Worm (Caenorhabditis elegans): ENCODE data around the gene C14C10.2.

The C14C10.2 gene

DNA sequence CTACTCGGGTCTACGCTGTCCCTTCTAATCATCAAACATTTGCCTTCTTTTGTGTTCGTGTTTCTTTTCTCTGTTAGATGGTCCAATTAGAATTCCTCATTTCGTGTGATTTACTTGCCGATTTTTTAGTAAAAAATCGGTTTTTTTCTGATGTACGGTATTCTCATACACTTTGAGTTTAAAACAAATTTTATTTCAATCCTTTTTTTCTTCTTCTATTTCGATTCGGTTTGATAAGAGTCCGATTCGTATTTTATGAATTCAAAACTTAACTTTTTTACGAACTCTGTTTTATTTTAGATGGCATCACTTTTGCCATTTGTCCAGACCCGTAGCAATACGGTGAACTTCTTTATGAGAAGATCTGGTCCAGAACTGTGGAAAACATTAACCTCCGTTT, 29.1 kb downstream of the C14C10.2 start, which contains the start of gene mrps-5:
mrps-5 (plus strand) TSS at position 301 of the 400 bp plus-strand sequence.
- TF ChIP-seq drap-1 (GFP tag; optimal IDR thresholded peaks at IDR 0.05), result no peak

DNA sequence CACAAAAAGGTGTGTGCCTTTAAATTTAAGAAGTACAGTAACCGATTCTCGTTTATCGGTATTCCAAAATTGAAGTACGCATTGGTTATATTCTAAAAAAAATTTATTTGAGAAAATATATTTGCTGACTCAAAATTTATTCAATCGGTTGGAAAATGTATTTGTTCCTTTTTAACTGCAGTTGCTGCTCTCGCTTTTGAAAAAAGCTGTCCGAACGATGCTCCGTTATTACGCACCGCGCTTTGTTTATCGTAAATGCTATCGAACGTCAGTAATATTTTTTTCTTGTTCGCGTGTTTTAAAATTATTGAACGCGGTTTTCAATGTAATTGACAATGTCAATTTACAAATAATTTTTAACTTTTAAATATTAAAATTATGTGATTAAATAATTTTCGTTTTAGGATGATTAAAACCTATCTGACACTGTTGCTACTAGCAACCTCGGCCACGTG, 31.9 kb downstream of the C14C10.2 start, which contains the start of gene sel-1:
sel-1 (plus strand) TSS at position 405 of the 455 bp plus-strand sequence.
- TF ChIP-seq mab-5 (tag; optimal IDR thresholded peaks at IDR 0.05) (no peak), sptf-1 (tag; optimal IDR thresholded peaks at IDR 0.05) (no peak), snpc-4 (tag; optimal IDR thresholded peaks at IDR 0.05) (no peak), zip-8 (tag; optimal IDR thresholded peaks at IDR 0.05) (no peak), unc-39 (tag; optimal IDR thresholded peaks at IDR 0.05) (no peak), ceh-83 (GFP tag; optimal IDR thresholded peaks at IDR 0.05) (no peak), unc-120 (tag; optimal IDR thresholded peaks at IDR 0.05; ENCODE audit: poor library complexity, severe bottlenecking) (no peak), ham-2 (GFP tag; optimal IDR thresholded peaks at IDR 0.05) (no peak), ces-1 (GFP tag; optimal IDR thresholded peaks at IDR 0.05) (no peak), nhr-28 (tag; optimal IDR thresholded peaks at IDR 0.05) (no peak), hlh-1 (tag; optimal IDR thresholded peaks at IDR 0.05) (no peak), mls-2 (tag; optimal IDR thresholded peaks at IDR 0.05) (no peak), sem-2 (GFP tag; optimal IDR thresholded peaks at IDR 0.05) (no peak), M03D4.4 (tag; optimal IDR thresholded peaks at IDR 0.05) (no peak), lsy-2 (tag; optimal IDR thresholded peaks at IDR 0.05) (no peak), ceh-39 (tag; optimal IDR thresholded peaks at IDR 0.05) (no peak), bed-3 (GFP tag; optimal IDR thresholded peaks at IDR 0.05) (no peak), ceh-43 (GFP tag; optimal IDR thresholded peaks at IDR 0.05) (no peak), cnd-1 (tag; optimal IDR thresholded peaks at IDR 0.05) (no peak)

DNA sequence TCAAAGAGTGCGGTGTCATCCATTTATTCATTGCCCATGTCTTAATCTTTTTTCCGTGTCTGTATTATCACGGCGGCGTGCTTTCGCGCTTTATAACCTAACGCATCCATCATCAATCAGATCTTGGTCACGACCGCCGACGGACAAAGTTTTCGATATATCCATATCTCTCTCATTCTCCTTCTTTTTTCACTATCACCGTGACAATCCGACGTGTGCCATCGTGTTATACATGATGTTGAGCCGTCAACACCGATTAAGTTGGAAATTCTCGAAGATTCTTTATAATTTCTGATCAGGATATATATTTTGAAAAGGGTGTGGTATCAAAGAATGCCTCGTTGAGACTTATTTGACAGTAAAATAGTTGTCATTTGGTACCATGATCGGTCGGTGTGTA, 35.4 kb downstream of the C14C10.2 start:
- TF ChIP-seq mep-1 (tag; optimal IDR thresholded peaks at IDR 0.05), result no peak
- no peak for TF ChIP-seq ceh-43 (GFP tag; optimal IDR thresholded peaks at IDR 0.05)
- no peak for TF ChIP-seq sptf-1 (tag; optimal IDR thresholded peaks at IDR 0.05)
- TF ChIP-seq nhr-28 (tag; optimal IDR thresholded peaks at IDR 0.05), result no peak
- no peak for TF ChIP-seq mls-2 (tag; optimal IDR thresholded peaks at IDR 0.05)
- no peak for TF ChIP-seq mab-5 (tag; optimal IDR thresholded peaks at IDR 0.05)
- no peak for TF ChIP-seq bed-3 (GFP tag; optimal IDR thresholded peaks at IDR 0.05)
- TF ChIP-seq ces-1 (GFP tag; optimal IDR thresholded peaks at IDR 0.05), result no peak
- TF ChIP-seq tbx-8 (GFP tag; optimal IDR thresholded peaks at IDR 0.05), result no peak
- no peak for TF ChIP-seq lin-13 (tag; optimal IDR thresholded peaks at IDR 0.05)
- TF ChIP-seq elt-3 (tag; optimal IDR thresholded peaks at IDR 0.05), result no peak
- no peak for TF ChIP-seq ztf-11 (tag; optimal IDR thresholded peaks at IDR 0.05)
- TF ChIP-seq nhr-76 (tag; optimal IDR thresholded peaks at IDR 0.05), result no peak
- TF ChIP-seq lin-32 (GFP tag; optimal IDR thresholded peaks at IDR 0.05), result no peak
- TF ChIP-seq drap-1 (GFP tag; optimal IDR thresholded peaks at IDR 0.05), result no peak
- no peak for TF ChIP-seq flh-1 (GFP tag; optimal IDR thresholded peaks at IDR 0.05)
- TF ChIP-seq ham-2 (GFP tag; optimal IDR thresholded peaks at IDR 0.05), result no peak
- TF ChIP-seq cnd-1 (tag; optimal IDR thresholded peaks at IDR 0.05), result no peak
- no peak for TF ChIP-seq zip-8 (tag; optimal IDR thresholded peaks at IDR 0.05)

DNA sequence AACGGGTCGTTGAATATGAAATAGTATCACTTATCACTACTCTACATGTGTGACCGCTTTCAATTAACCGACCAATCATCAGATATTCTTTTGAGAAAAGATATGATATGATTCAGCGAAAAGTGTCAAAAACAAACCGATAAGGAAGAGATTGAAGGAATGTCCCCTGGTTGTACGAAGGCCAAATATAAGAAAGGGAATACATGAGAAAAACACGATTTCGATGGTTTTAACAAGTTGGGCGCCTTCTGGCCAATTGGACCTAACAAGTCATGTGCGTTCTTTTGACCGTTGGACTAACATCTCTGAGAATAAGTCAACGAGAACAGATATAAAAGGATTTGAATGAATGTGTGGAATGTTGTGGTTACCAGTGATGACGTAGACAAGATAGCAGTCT, 36.4 kb downstream of the C14C10.2 start:
- TF ChIP-seq elt-1 (tag; optimal IDR thresholded peaks at IDR 0.05; ENCODE audit: borderline replicate concordance, insufficient read depth) (no peak), ceh-39 (tag; optimal IDR thresholded peaks at IDR 0.05) (no peak), flh-1 (GFP tag; optimal IDR thresholded peaks at IDR 0.05) (no peak), unc-62 (GFP tag; optimal IDR thresholded peaks at IDR 0.05) (no peak), mls-2 (tag; optimal IDR thresholded peaks at IDR 0.05) (no peak), elt-3 (tag; optimal IDR thresholded peaks at IDR 0.05) (no peak), ces-1 (GFP tag; optimal IDR thresholded peaks at IDR 0.05) (no peak), drap-1 (GFP tag; optimal IDR thresholded peaks at IDR 0.05) (no peak), blmp-1 (tag; optimal IDR thresholded peaks at IDR 0.05) (no peak), nhr-12 (tag; optimal IDR thresholded peaks at IDR 0.05) (no peak)

All from whole organism, mixed stage, embryonic.